Worm (Caenorhabditis elegans) whole organism, late embryonic: ENCODE measurements around the gene W09G12.10.

Experiments used
- K02D7.2 ChIP-seq: sonication (generic microtip); optimal IDR thresholded peaks from 2 replicates; lab custom pipeline; 2017; ENCODE audit warnings: mild to moderate bottlenecking, missing genetic modification characterization, missing compliant biosample characterization
- ceh-31 ChIP-seq: sonication (generic microtip); optimal IDR thresholded peaks from 2 replicates; lab custom pipeline; 2016; ENCODE audit warnings: missing genetic modification characterization, missing compliant biosample characterization
- gmeb-2 ChIP-seq: sonication (generic microtip); optimal IDR thresholded peaks from 2 replicates; lab custom pipeline; 2016; ENCODE audit warnings: missing genetic modification characterization, inconsistent platforms, missing compliant biosample characterization

- TF ChIP-seq K02D7.2 (tag; lab: Kevin White, UChicago): no peak
- no peak for TF ChIP-seq gmeb-2 (tag; lab: Kevin White, UChicago)
- no peak for TF ChIP-seq ceh-31 (tag; lab: Kevin White, UChicago)
These were observed 8.7 kb downstream of the W09G12.10 start for ce11 chrIV:1212357-1212756.
